Fruit fly (Drosophila melanogaster): ENCODE measurements around the gene CG12531.

Gene CG12531

dm6 chrX:19769821-19770519 lies 51.2 kb downstream of the CG12531 start (continued):
- peak; percentile 45 for TF ChIP-seq Chrac-16 (GFP tag; optimal IDR thresholded peaks at IDR 0.05)
- TF ChIP-seq gsb-n (tag; optimal IDR thresholded peaks at IDR 0.05): peak; percentile 55
- TF ChIP-seq tgo (GFP tag; IDR thresholded peaks at IDR 0.05): no peak
- no peak for TF ChIP-seq Hmx (GFP tag; optimal IDR thresholded peaks at IDR 0.05)
- peak; percentile 43 for TF ChIP-seq tin (GFP tag; optimal IDR thresholded peaks at IDR 0.05)
- TF ChIP-seq tap (tag; optimal IDR thresholded peaks at IDR 0.05): no peak
- no peak for TF ChIP-seq Bgb (GFP tag; IDR thresholded peaks at IDR 0.05; ENCODE audit: partially characterized antibody)
- no peak for TF ChIP-seq CG17802 (tag; optimal IDR thresholded peaks at IDR 0.05)
- peak; percentile 33 for TF ChIP-seq CG2120 (GFP tag; optimal IDR thresholded peaks at IDR 0.05)
- TF ChIP-seq Hr78 (GFP tag; optimal IDR thresholded peaks at IDR 0.05): no peak
- peak; percentile 3 for TF ChIP-seq Mad (GFP tag; optimal IDR thresholded peaks at IDR 0.05)
- TF ChIP-seq Atf3 (GFP tag; optimal IDR thresholded peaks at IDR 0.05): no peak
- TF ChIP-seq CG32767 (GFP tag; IDR thresholded peaks at IDR 0.05): 0 out of 2 replicates have a peak, but pooled peaks have one; percentile 15
- peak; percentile 46 for TF ChIP-seq Blimp-1 (GFP tag; optimal IDR thresholded peaks at IDR 0.05)
- no peak for TF ChIP-seq CG3847 (GFP tag; IDR thresholded peaks at IDR 0.05)
- TF ChIP-seq unpg (GFP tag; optimal IDR thresholded peaks at IDR 0.05): peak; percentile 54
- TF ChIP-seq hb (GFP tag; IDR thresholded peaks at IDR 0.05; ENCODE audit: partially characterized antibody): no peak
- TF ChIP-seq D (optimal IDR thresholded peaks at IDR 0.05): no peak
- TF ChIP-seq D (GFP tag; optimal IDR thresholded peaks at IDR 0.05): peak; percentile 50
- no peak for TF ChIP-seq yki (optimal IDR thresholded peaks at IDR 0.05)
- TF ChIP-seq her (GFP tag; optimal IDR thresholded peaks at IDR 0.05): peak; percentile 16
- no peak for TF ChIP-seq cas (GFP tag; IDR thresholded peaks at IDR 0.05)
- no peak for TF ChIP-seq exex (tag; optimal IDR thresholded peaks at IDR 0.05)
- TF ChIP-seq D19B (GFP tag; optimal IDR thresholded peaks at IDR 0.05): no peak
- TF ChIP-seq pfk (GFP tag; optimal IDR thresholded peaks at IDR 0.05): no peak
- TF ChIP-seq CG9932 (GFP tag; IDR thresholded peaks at IDR 0.05): peak; percentile 22; the same call in 1 of the 2 replicates
- no peak for TF ChIP-seq fu2 (GFP tag; optimal IDR thresholded peaks at IDR 0.05)
- no peak for TF ChIP-seq ash1 (GFP tag; optimal IDR thresholded peaks at IDR 0.05)
- TF ChIP-seq CG9727 (GFP tag; optimal IDR thresholded peaks at IDR 0.05): peak; percentile 71
- peak; percentile 43 for TF ChIP-seq CG7556 (GFP tag; optimal IDR thresholded peaks at IDR 0.05)
- TF ChIP-seq hkb (optimal IDR thresholded peaks at IDR 0.05): no peak
- peak; percentile 46; the same call in 1 of the 2 replicates for TF ChIP-seq hkb (GFP tag; IDR thresholded peaks at IDR 0.05)
- no peak for TF ChIP-seq CG16813 (GFP tag; IDR thresholded peaks at IDR 0.05; ENCODE audit: partially characterized antibody)
- TF ChIP-seq ci (GFP tag; IDR thresholded peaks at IDR 0.05): peak; percentile 67; the same call in 2 of the 3 replicates
- no peak for TF ChIP-seq Fer1 (GFP tag; optimal IDR thresholded peaks at IDR 0.05)
- TF ChIP-seq CG6272 (GFP tag; IDR thresholded peaks at IDR 0.05): no peak
- TF ChIP-seq nerfin-2 (GFP tag; IDR thresholded peaks at IDR 0.05; ENCODE audit: partially characterized antibody): no peak
- TF ChIP-seq Oli (tag; optimal IDR thresholded peaks at IDR 0.05): peak; percentile 42
- TF ChIP-seq ap (GFP tag; IDR thresholded peaks at IDR 0.05): no peak
- no peak for TF ChIP-seq Drgx (GFP tag; IDR thresholded peaks at IDR 0.05)
- no peak for TF ChIP-seq gfzf (GFP tag; optimal IDR thresholded peaks at IDR 0.05)
- TF ChIP-seq croc (GFP tag; conservative IDR thresholded peaks at IDR 0.05): 0 out of 3 replicates have a peak, but pooled peaks have one; percentile 23
- no peak for TF ChIP-seq dysf (GFP tag; IDR thresholded peaks at IDR 0.05)
- peak in 1 of 2 experiments; percentile 59 for TF ChIP-seq chif (GFP tag; optimal IDR thresholded peaks at IDR 0.05)
- TF ChIP-seq CG4328 (GFP tag; optimal IDR thresholded peaks at IDR 0.05): no peak
- no peak for TF ChIP-seq fd64A (GFP tag; optimal IDR thresholded peaks at IDR 0.05)
- peak; percentile 60 for TF ChIP-seq Side (GFP tag; optimal IDR thresholded peaks at IDR 0.05)
- TF ChIP-seq ssp (GFP tag; IDR thresholded peaks at IDR 0.05): 0 out of 2 replicates have a peak, but pooled peaks have one; percentile 18
- TF ChIP-seq CG2712 (tag; optimal IDR thresholded peaks at IDR 0.05): peak; percentile 74
- peak; percentile 79 for TF ChIP-seq CG10979 (tag; optimal IDR thresholded peaks at IDR 0.05)
